Fruit fly (Drosophila melanogaster) whole organism, prepupa: ENCODE data around the gene CG13643.

Experiments
- Blimp-1 ChIP-seq: fragments of 200-800 bp; sonication (Bioruptor generic); optimal IDR thresholded peaks from 3 replicates; lab custom pipeline; 2017; ENCODE audit warnings: missing biosample characterization, missing genetic modification characterization, mild to moderate bottlenecking, moderate library complexity, missing genetic modification reagents
- CG10631 ChIP-seq: fragments of 200-800 bp; sonication (Bioruptor generic); optimal IDR thresholded peaks from 2 replicates; lab custom pipeline; 2016; ENCODE audit warnings: missing biosample characterization, missing genetic modification characterization
- CG10669 ChIP-seq: fragments of 200-800 bp; sonication (Bioruptor generic); optimal IDR thresholded peaks from 3 replicates; lab custom pipeline; 2018; ENCODE audit warnings: missing biosample characterization, mild to moderate bottlenecking, missing genetic modification characterization, moderate library complexity
- CG11294 ChIP-seq: fragments of 200-800 bp; sonication (Bioruptor generic); IDR thresholded peaks from 2 replicates; pipeline ENCODE4 v1.3.6; 2022; ENCODE audit warnings: missing biosample characterization, missing genetic modification characterization
- CG11902 ChIP-seq: fragments of 200-800 bp; sonication (Bioruptor generic); optimal IDR thresholded peaks from 3 replicates; lab custom pipeline; 2016; ENCODE audit warnings: missing biosample characterization, missing genetic modification characterization
- CG15336 ChIP-seq: fragments of 200-800 bp; sonication (Bioruptor generic); IDR thresholded peaks from 2 replicates; pipeline ENCODE4 v1.3.6; 2022; ENCODE audit warnings: missing biosample characterization, missing genetic modification characterization
- CG1621 ChIP-seq: fragments of 200-800 bp; sonication (Bioruptor generic); optimal IDR thresholded peaks from 3 replicates; lab custom pipeline; 2018; ENCODE audit warnings: missing biosample characterization, mild to moderate bottlenecking, missing genetic modification characterization
- CG16779 ChIP-seq: fragments of 200-800 bp; sonication (Bioruptor generic); optimal IDR thresholded peaks from 3 replicates; lab custom pipeline; 2017; ENCODE audit warnings: missing biosample characterization, mild to moderate bottlenecking, missing genetic modification characterization
- CG3032 ChIP-seq: fragments of 200-800 bp; optimal IDR thresholded peaks from 2 replicates; lab custom pipeline; 2019; ENCODE audit warnings: missing biosample characterization, mild to moderate bottlenecking, missing genetic modification characterization, moderate library complexity
- CG31627 ChIP-seq: fragments of 200-800 bp; sonication (Bioruptor generic); optimal IDR thresholded peaks from 3 replicates; lab custom pipeline; 2016; ENCODE audit warnings: missing biosample characterization, missing genetic modification characterization
- CG32006 ChIP-seq: fragments of 200-800 bp; sonication (Bioruptor generic); optimal IDR thresholded peaks from 3 replicates; lab custom pipeline; 2017; ENCODE audit warnings: missing biosample characterization, mild to moderate bottlenecking, missing genetic modification characterization
- CG34406 ChIP-seq: fragments of 200-800 bp; sonication (Bioruptor generic); optimal IDR thresholded peaks from 3 replicates; lab custom pipeline; 2016; ENCODE audit warnings: missing biosample characterization, missing genetic modification characterization
- CG3919 ChIP-seq: fragments of 200-800 bp; sonication (Bioruptor generic); optimal IDR thresholded peaks from 3 replicates; lab custom pipeline; 2016; ENCODE audit warnings: missing biosample characterization, missing genetic modification characterization
- CG6276 ChIP-seq: fragments of 200-800 bp; sonication (Bioruptor generic); optimal IDR thresholded peaks from 2 replicates; lab custom pipeline; 2017; ENCODE audit warnings: missing biosample characterization, mild to moderate bottlenecking, missing genetic modification characterization
- CG6792 ChIP-seq: fragments of 200-800 bp; sonication (Bioruptor generic); optimal IDR thresholded peaks from 3 replicates; lab custom pipeline; 2016; ENCODE audit warnings: missing biosample characterization, missing genetic modification characterization
- CG6808 ChIP-seq: fragments of 200-800 bp; sonication (Bioruptor generic); optimal IDR thresholded peaks from 3 replicates; lab custom pipeline; 2017; ENCODE audit warnings: missing biosample characterization, missing genetic modification characterization, mild to moderate bottlenecking, moderate library complexity, missing genetic modification reagents
- CG6854 ChIP-seq: fragments of 200-800 bp; sonication (Bioruptor generic); optimal IDR thresholded peaks from 2 replicates; lab custom pipeline; 2017; ENCODE audit warnings: missing biosample characterization, mild to moderate bottlenecking, missing genetic modification characterization
- CG8119 ChIP-seq: fragments of 200-800 bp; sonication (Bioruptor generic); IDR thresholded peaks from 3 replicates; pipeline ENCODE4 v1.3.6; 2022; ENCODE audit warnings: missing biosample characterization, missing genetic modification characterization
- CG8319 ChIP-seq: fragments of 200-800 bp; sonication (Bioruptor generic); optimal IDR thresholded peaks from 3 replicates; lab custom pipeline; 2016; ENCODE audit warnings: missing biosample characterization, missing genetic modification characterization
- CG8632 ChIP-seq: fragments of 200-800 bp; sonication (Bioruptor generic); optimal IDR thresholded peaks from 3 replicates; lab custom pipeline; 2016; ENCODE audit warnings: missing biosample characterization, missing genetic modification characterization
- CG9139 ChIP-seq: fragments of 200-800 bp; sonication (Bioruptor generic); optimal IDR thresholded peaks from 3 replicates; lab custom pipeline; 2017; ENCODE audit warnings: missing biosample characterization, mild to moderate bottlenecking, missing genetic modification characterization
- Eip75B ChIP-seq: fragments of 200-800 bp; sonication (Bioruptor generic); optimal IDR thresholded peaks from 3 replicates; lab custom pipeline; 2016; ENCODE audit warnings: missing biosample characterization, missing genetic modification characterization
- Eip78C ChIP-seq: fragments of 200-800 bp; sonication (Bioruptor generic); peaks from one replicate; lab custom pipeline; 2016; ENCODE audit warnings: missing biosample characterization, missing genetic modification characterization
- Ets21C ChIP-seq: fragments of 200-800 bp; sonication (Bioruptor generic); optimal IDR thresholded peaks from 3 replicates; lab custom pipeline; 2016; ENCODE audit warnings: missing biosample characterization, missing genetic modification characterization
- Ets96B ChIP-seq: fragments of 200-800 bp; optimal IDR thresholded peaks from 2 replicates; lab custom pipeline; 2019; ENCODE audit warnings: missing biosample characterization, mild to moderate bottlenecking, missing genetic modification characterization, moderate library complexity
- Gug ChIP-seq: fragments of 200-800 bp; sonication (Bioruptor generic); IDR thresholded peaks from 2 replicates; pipeline ENCODE4 v1.3.6; 2022; ENCODE audit warnings: missing biosample characterization, missing genetic modification characterization
- Hr39 ChIP-seq: fragments of 200-800 bp; sonication (Bioruptor generic); optimal IDR thresholded peaks from 2 replicates; lab custom pipeline; 2016; ENCODE audit warnings: missing biosample characterization, missing genetic modification characterization
- Hr4 ChIP-seq: fragments of 200-800 bp; sonication (Bioruptor generic); optimal IDR thresholded peaks from 3 replicates; lab custom pipeline; 2016; ENCODE audit warnings: missing biosample characterization, missing genetic modification characterization
- Lpt ChIP-seq: fragments of 200-800 bp; sonication (Bioruptor generic); optimal IDR thresholded peaks from 3 replicates; lab custom pipeline; 2016; ENCODE audit warnings: missing biosample characterization, missing genetic modification characterization
- Met ChIP-seq: fragments of 200-800 bp; sonication (Bioruptor generic); optimal IDR thresholded peaks from 3 replicates; lab custom pipeline; 2016; ENCODE audit warnings: missing biosample characterization, missing genetic modification characterization
- OdsH ChIP-seq: fragments of 200-800 bp; sonication (Bioruptor generic); optimal IDR thresholded peaks from 3 replicates; lab custom pipeline; 2016; ENCODE audit warnings: missing biosample characterization, missing genetic modification characterization
- Smox ChIP-seq: fragments of 200-800 bp; sonication (Bioruptor generic); optimal IDR thresholded peaks from 3 replicates; lab custom pipeline; 2016; ENCODE audit warnings: missing biosample characterization, missing genetic modification characterization
- Sox102F ChIP-seq: fragments of 200-800 bp; sonication (Bioruptor generic); optimal IDR thresholded peaks from 2 replicates; lab custom pipeline; 2016; ENCODE audit warnings: missing biosample characterization, mild to moderate bottlenecking, missing genetic modification characterization
- Sox14 ChIP-seq: fragments of 200-800 bp; sonication (Bioruptor generic); optimal IDR thresholded peaks from 3 replicates; lab custom pipeline; 2016; ENCODE audit warnings: missing biosample characterization, missing genetic modification characterization
- acj6 ChIP-seq: fragments of 200-800 bp; sonication (Bioruptor generic); optimal IDR thresholded peaks from 3 replicates; lab custom pipeline; 2016; ENCODE audit warnings: missing biosample characterization, missing genetic modification characterization
- cyc ChIP-seq: fragments of 200-800 bp; sonication (Bioruptor generic); optimal IDR thresholded peaks from 3 replicates; lab custom pipeline; 2016; ENCODE audit warnings: missing biosample characterization, missing genetic modification characterization
- dac ChIP-seq: fragments of 200-800 bp; sonication (Bioruptor generic); optimal IDR thresholded peaks from 2 replicates; lab custom pipeline; 2017; ENCODE audit warnings: missing biosample characterization, mild to moderate bottlenecking, missing genetic modification characterization
- eg ChIP-seq: fragments of 200-800 bp; sonication (Bioruptor generic); IDR thresholded peaks from 3 replicates; pipeline ENCODE4 v1.3.6; 2022; ENCODE audit warnings: missing biosample characterization, missing genetic modification characterization
- fd59A ChIP-seq: fragments of 200-800 bp; sonication (Bioruptor generic); optimal IDR thresholded peaks from 2 replicates; lab custom pipeline; 2017; ENCODE audit warnings: missing biosample characterization, mild to moderate bottlenecking, missing genetic modification characterization, missing genetic modification reagents
- fd85E ChIP-seq: fragments of 200-800 bp; sonication (Bioruptor generic); optimal IDR thresholded peaks from 3 replicates; lab custom pipeline; 2016; ENCODE audit warnings: missing biosample characterization, missing genetic modification characterization
- fkh ChIP-seq: fragments of 200-800 bp; sonication (Bioruptor generic); optimal IDR thresholded peaks from 3 replicates; lab custom pipeline; 2017; ENCODE audit warnings: missing biosample characterization, mild to moderate bottlenecking, missing genetic modification characterization, moderate library complexity
- lz ChIP-seq: fragments of 200-800 bp; sonication (Bioruptor generic); optimal IDR thresholded peaks from 3 replicates; lab custom pipeline; 2016; ENCODE audit warnings: missing biosample characterization, missing genetic modification characterization
- net ChIP-seq: fragments of 200-800 bp; sonication (Bioruptor generic); optimal IDR thresholded peaks from 3 replicates; lab custom pipeline; 2016; ENCODE audit warnings: missing biosample characterization, missing genetic modification characterization
- pdm3 ChIP-seq: fragments of 200-800 bp; sonication (Bioruptor generic); optimal IDR thresholded peaks from 3 replicates; lab custom pipeline; 2016; ENCODE audit warnings: missing biosample characterization, missing genetic modification characterization
- salr ChIP-seq, 2 experiments: fragments of 200-800 bp; sonication (Bioruptor generic); optimal IDR thresholded peaks; 3 replicates each; lab custom pipeline; 2016 to 2018; ENCODE audit warnings: missing biosample characterization in 2 of 2, missing genetic modification characterization in 2 of 2, mild to moderate bottlenecking in 1 of 2
- ss ChIP-seq, 2 experiments: fragments of 200-800 bp; sonication (Bioruptor generic); optimal IDR thresholded peaks; 2 replicates in 1 of 2; 3 replicates in 1 of 2; lab custom pipeline; 2017 to 2018; ENCODE audit warnings: mild to moderate bottlenecking in 2 of 2, missing biosample characterization in 2 of 2, missing genetic modification characterization in 2 of 2, moderate library complexity in 1 of 2
- svp ChIP-seq: fragments of 200-800 bp; sonication (Bioruptor generic); peaks from one replicate; lab custom pipeline; 2016; ENCODE audit warnings: missing biosample characterization, missing genetic modification characterization
- topi ChIP-seq: fragments of 200-800 bp; sonication (Bioruptor generic); optimal IDR thresholded peaks from 3 replicates; lab custom pipeline; 2016; ENCODE audit warnings: missing biosample characterization, missing genetic modification characterization
- vri ChIP-seq: fragments of 200-800 bp; sonication (Bioruptor generic); optimal IDR thresholded peaks from 3 replicates; lab custom pipeline; 2016; ENCODE audit warnings: missing biosample characterization, mild to moderate bottlenecking, missing genetic modification characterization

CG13643 gene

dm6 chr3R:24906648-24907047 is 844 bp upstream of the CG13643 start:
- TF ChIP-seq acj6 (GFP tag; lab: Kevin White, UChicago) (no peak), Met (GFP tag; lab: Kevin White, UChicago) (no peak), CG15336 (peak; percentile 55), CG16779 (no peak), Smox (GFP tag; lab: Kevin White, UChicago) (no peak), CG32006 (GFP tag; lab: Kevin White, UChicago) (peak; percentile 17), CG10631 (no peak), lz (GFP tag; lab: Kevin White, UChicago) (no peak), Sox14 (no peak), pdm3 (GFP tag; lab: Kevin White, UChicago) (no peak), Gug (GFP tag; lab: Robert Waterston, UW) (no peak), CG8119 (GFP tag; lab: Robert Waterston, UW) (peak; percentile 52), ss (GFP tag; optimal IDR thresholded peaks at IDR 0.05; lab: Kevin White, UChicago) (no peak), fd59A (GFP tag; lab: Kevin White, UChicago) (no peak), CG3919 (GFP tag; lab: Kevin White, UChicago) (no peak), CG6276 (GFP tag; lab: Kevin White, UChicago) (peak; percentile 46), CG9139 (GFP tag; lab: Kevin White, UChicago) (no peak), fkh (no peak), Hr4 (GFP tag; lab: Kevin White, UChicago) (peak; percentile 19), Blimp-1 (GFP tag; lab: Kevin White, UChicago) (no peak), Eip75B (GFP tag; lab: Kevin White, UChicago) (no peak), CG11902 (GFP tag; lab: Kevin White, UChicago) (no peak), topi (GFP tag; lab: Kevin White, UChicago) (no peak), CG8319 (no peak), Ets96B (no peak), Sox102F (GFP tag; lab: Kevin White, UChicago) (no peak), svp (no peak), CG34406 (GFP tag; lab: Kevin White, UChicago) (no peak), CG8632 (GFP tag; lab: Kevin White, UChicago) (no peak), CG6792 (GFP tag; lab: Kevin White, UChicago) (no peak), CG10669 (GFP tag; lab: Kevin White, UChicago) (no peak), vri (no peak), CG3032 (tag; lab: Kevin White, UChicago) (no peak), CG31627 (GFP tag; lab: Kevin White, UChicago) (no peak), dac (GFP tag; lab: Kevin White, UChicago) (no peak), CG11294 (GFP tag; lab: Robert Waterston, UW) (no peak), Eip78C (GFP tag; lab: Kevin White, UChicago) (peak; percentile 55), CG1621 (tag; lab: Kevin White, UChicago) (no peak), Hr39 (GFP tag; lab: Kevin White, UChicago) (no peak), cyc (no peak), net (no peak), fd85E (no peak), Lpt (GFP tag; lab: Kevin White, UChicago) (no peak), Ets21C (GFP tag; lab: Kevin White, UChicago) (no peak), eg (GFP tag; lab: Robert Waterston, UW) (peak; percentile 61; the same call in 2 of the 3 replicates), CG6854 (GFP tag; lab: Kevin White, UChicago) (no peak), OdsH (GFP tag; lab: Kevin White, UChicago) (no peak), salr (GFP tag; optimal IDR thresholded peaks at IDR 0.05; lab: Kevin White, UChicago) (no peak), CG6808 (GFP tag; lab: Kevin White, UChicago) (no peak)
